Fruit fly (Drosophila melanogaster) whole organism, larva: Measurements from ENCODE around the gene Pomp.
A peak's percentile ranks its signal among the peaks of the same experiment; 100 is the strongest.

ENCODE experiments used
- noc ChIP-seq: fragments of 200-800 bp; sonication (Bioruptor generic); optimal IDR thresholded peaks from 3 replicates; lab custom pipeline; 2019; ENCODE audit warnings: missing biosample characterization, mild to moderate bottlenecking, missing genetic modification characterization, moderate library complexity

The Pomp gene

DNA sequence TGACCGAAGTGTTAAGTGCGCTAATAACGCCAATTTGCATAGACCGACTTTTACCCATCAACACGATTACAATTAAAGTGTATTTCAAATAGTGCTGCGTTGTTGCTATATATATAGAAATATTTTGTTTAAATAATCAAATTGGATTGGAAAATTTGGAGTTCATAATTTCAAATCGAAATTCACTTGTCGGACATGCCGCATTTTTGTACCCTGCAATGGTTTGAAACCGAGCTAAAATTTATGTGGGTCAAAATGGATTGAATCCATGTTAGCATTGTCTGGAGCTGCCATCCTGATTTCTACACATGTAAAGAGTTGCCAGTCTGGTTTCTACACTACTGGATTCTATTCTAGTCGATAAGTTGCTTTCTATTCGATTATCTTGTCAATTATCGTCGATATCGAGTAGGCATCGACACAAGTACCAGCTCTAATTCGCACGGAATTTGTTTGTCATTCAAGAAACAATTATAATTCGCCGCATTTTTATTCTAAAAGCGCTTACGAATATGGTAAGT is at the start of gene Pomp:
Gene Pomp, plus strand, starts transcription at position 386 of the 521 bp plus-strand sequence.
- TF ChIP-seq noc (tag; lab: Kevin White, UChicago): peak; percentile 37

DNA sequence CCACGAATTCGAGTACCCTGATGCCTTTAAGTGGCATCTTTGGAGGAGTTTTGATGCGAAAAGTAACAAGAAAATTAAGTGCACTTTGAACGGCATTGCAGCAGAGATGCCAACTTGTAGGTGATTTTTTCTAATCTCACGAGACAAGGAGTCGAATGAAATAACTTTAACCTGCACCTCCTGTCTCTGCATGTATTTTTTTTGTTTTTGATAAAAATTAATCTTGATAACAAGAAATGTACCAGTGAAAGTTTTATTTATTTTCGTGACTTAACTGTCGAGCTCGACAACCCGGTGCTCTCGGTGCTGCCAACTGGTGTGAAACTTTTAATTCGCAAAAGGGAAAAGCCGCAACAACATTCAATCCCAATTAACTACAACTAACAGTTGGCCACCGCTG is 35.3 kb upstream of the Pomp start, which contains the start of the genes Amacr and Ns4:
Gene Amacr, minus strand, starts transcription at position 182 of the 400 bp plus-strand sequence.
Gene Ns4, plus strand, starts transcription at position 317 of the 400 bp plus-strand sequence.
- peak; percentile 67 for TF ChIP-seq noc (tag; lab: Kevin White, UChicago)

DNA sequence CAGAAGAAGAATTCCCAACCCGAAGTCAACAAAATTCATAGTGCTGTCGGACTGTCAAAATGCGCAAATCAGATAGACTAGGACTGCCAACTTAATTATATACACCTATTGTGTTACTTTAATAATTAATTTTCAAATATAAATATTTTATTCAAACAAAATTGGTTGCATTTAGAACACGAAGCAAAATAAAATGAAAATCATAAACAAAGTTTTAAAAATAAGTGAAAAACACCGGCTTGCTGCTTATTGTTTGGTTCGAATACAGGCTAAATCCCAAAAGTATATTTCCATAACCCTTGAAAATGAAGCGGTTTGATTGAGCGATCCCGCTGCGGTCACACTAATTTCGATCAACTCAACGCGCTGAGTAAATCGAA is 29.7 kb upstream of the Pomp start, which contains the start of the genes Rhau and dia:
Gene Rhau, minus strand, starts transcription at position 178 of the 380 bp plus-strand sequence.
Gene dia, plus strand, starts transcription at position 337 of the 380 bp plus-strand sequence.
- peak; percentile 9 for TF ChIP-seq noc (tag; lab: Kevin White, UChicago)

DNA sequence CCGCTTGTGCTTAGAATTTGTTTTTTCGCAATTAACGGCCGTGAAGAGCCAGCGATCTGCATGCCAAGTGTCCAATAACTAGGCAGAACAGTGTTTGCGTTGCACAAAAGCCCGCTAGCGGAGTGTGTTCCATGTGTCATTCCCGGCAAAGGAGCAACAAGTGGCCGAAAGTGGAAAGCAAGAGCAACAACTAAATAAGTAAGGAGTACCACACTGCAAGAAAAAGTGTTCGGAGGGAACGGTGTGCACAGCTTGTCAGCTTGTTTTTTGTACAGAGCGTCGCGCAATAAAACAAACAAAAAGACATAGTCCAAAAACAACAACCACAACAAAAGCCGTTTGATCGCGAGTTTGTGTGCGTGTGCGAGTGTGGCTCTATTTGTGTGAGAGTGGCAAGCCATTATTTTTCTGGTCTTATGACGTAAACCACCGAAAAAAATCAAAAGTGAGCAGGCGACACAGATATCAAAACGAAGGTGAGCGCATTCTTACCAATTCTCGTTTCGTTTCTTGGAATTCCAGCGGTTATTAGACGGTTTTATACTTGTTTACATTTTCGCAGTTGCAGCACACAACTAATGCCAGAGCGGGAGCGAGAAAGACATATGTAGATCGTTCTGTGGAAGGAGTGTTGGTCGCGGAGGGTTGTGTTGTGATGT is 29.1 kb upstream of the Pomp start:
- peak; percentile 19 for TF ChIP-seq noc (tag; lab: Kevin White, UChicago)

DNA sequence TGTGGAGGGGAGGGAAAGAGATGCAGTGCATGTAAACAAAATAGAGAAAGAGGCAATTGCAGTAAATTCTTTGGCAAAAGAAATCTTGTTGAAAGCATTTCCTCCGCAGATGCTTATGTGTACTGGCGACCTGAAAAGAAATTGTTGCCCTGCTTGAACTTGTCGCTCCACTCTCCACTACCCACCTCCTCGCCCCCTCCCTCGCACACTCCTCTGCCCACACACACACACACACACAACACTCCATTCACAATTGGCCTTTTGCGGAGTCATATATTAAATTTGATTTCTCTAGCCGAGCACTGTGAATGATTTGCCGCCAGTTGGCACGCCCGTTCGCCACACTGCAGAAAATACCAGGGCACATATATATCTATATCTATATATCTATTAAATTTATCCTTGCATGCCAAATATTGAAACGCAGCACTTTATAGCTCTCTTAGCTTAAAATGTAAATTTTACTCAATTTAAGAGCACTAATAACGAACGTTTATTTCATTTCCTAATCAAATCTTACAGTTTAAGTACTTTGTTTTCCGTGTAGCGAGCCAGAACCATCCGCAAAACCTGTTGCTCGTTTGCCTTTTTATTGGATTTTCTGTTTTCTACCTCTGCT is 28.5 kb upstream of the Pomp start:
- peak; percentile 79 for TF ChIP-seq noc (tag; lab: Kevin White, UChicago)

DNA sequence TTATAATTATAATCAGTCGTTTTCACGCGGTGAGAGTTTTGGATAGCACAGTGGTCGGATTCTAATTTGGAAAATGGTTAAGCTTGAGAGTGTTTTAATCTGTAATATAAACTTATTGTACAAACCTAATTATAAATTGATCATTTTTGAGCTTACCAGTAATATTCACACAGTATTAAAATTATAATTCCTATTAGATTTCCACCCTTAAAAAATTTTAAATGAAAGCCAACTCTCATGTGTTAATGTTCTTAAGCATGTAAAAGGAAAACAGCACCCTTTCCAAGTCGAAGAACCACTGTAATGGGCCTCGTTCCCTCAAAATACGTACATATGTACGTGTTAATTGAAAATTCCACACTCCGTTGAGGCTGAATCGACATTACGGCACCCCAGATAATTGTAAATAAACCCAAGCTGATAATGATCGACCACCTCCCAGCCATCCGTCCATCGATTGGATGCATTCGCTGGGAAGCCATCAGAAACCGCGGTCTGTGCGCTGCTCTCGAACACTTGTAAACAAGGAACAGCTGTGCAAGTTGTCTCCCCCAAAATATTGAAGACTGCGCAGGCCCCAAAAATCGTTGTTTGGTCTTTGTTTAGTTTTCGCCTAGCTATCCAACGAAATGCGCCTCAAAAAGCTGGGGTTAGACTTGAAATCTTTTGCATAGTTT is 27.5 kb upstream of the Pomp start:
- TF ChIP-seq noc (tag; lab: Kevin White, UChicago): peak; percentile 50

DNA sequence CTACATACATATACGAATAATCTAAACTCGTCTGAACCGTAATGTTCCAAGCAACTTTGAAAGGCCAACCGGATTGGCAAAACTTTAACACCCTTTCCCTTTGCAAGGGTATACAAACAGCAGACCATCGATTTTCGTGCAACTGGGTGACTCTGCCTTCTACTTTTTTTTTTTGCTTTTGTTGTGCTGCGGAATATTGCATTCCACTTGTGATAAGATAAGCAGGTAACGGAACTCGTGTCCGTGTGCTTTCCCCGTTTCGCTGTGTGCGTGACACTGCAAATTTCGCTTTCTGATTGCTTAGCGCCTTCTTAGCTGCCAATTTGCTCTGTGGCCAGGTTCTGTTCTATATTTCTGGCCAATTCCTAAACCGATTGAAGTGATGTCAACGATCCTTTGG is 26.5 kb upstream of the Pomp start:
- TF ChIP-seq noc (tag; lab: Kevin White, UChicago): no peak

DNA sequence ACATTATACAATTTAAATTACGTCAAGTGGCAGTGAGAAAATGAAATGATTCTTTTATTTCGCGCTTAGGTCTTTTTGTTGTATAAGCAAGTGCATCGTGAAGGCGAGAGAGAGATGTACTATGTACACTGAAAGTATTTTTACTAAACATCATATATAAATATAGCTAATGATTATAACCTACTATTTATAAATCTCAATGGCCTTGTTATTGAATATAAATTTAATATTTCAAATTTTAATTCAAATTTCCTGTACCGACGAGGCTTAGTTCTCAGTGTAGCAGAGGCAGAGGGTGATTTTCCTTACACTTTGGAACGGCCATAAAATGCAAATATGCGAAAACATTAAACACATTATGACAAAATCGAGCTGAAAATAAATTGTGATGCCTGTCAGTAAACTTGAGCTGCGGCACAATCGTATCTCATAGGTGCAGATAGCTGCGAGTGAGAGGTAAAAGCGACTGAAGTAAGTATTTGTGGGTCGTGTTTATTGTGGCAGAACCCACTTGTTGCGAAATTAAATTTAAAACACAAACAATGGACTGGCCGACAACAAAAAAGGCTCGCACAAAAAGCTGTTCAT is 25.4 kb upstream of the Pomp start:
- peak; percentile 52 for TF ChIP-seq noc (tag; lab: Kevin White, UChicago)

DNA sequence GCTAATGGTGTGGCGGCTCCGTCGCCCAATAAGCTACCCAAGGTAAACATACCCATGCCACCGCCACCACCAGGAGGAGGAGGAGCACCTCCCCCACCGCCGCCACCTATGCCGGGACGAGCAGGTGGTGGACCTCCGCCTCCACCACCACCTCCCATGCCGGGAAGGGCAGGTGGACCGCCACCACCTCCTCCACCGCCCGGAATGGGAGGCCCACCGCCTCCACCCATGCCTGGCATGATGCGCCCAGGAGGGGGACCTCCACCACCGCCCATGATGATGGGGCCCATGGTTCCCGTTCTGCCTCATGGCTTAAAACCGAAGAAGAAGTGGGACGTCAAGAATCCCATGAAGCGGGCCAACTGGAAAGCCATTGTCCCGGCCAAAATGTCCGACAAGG is 22.8 kb upstream of the Pomp start:
- TF ChIP-seq noc (tag; lab: Kevin White, UChicago): no peak

DNA sequence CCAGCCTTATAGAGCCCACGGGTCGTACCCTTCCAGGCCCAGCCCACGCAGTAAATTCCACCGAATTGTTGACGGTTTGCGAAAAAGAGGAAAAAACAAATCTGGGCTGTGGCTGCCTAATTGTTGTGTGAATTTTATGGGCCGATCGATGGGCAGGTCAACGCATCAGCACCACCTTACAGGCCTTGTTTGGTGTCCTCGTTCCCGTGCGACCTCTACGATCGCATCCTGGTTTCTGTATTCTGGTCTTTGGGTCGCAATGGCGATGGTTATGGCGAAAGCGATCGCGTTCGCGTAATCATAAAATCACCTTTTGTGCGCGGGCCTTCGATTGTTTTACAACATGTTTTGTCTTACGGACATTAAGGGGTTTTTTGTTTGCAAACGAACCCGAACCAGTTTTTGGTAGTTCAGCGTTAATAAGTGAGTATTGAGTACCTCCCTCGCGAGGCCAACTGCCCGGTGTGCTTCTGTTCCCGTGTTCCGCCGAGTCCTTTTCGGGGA is 18.8 kb upstream of the Pomp start:
- no peak for TF ChIP-seq noc (tag; lab: Kevin White, UChicago)

DNA sequence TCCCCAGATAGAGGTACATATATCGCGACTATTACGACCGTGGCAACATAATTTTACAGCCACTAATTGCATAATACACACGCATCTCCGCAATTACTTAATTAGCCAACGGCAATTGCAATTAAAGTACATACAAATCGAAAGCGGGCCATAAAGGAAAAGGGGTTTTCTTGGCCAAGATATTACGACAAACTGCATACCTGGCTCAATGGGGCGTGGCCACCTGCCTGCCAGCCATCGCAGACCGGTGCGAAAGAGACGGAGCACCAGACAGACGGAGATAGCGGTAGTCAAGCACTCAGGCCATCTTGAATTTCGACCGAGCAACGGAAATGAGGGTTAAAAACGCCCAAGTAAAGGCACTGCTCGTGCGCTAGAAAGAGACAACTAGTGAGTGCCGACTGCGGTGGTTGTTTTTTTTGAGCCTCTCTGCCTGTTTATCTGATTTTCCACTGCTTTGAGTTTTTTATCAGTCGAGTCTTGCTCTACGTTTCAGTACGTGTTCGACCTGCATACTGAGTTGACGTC is 17.1 kb upstream of the Pomp start, which contains the start of gene cad:
Gene cad, plus strand, starts transcription at position 490 of the 528 bp plus-strand sequence.
- peak; percentile 51 for TF ChIP-seq noc (tag; lab: Kevin White, UChicago)

DNA sequence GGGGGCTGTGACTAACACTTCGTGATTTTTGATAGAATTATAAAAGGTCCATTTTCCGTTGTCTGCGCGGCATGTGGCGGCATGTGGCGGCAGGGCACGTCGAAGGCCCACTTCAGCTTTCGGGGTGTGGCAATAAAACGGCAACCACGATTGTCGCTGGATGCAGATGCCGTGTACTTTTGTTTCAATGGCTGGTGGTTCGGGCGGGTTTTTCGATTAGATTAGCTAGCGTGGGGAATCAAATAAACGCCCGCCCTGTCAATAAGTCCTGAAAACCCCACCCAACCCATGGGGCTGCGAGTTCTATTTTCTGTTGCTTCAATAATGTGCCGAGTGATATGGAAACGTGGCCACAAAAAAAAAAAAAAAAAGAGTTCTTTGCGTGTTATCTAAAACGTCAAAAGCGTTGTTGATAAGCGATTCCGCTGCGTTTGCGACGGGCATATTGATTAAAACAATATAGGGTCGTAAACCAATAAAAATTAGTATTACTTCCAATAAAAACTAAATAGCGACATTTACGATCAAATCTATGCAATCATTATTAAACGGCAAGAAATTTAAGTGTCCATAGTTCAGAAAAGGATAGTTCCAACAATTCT is 13.9 kb upstream of the Pomp start:
- peak; percentile 16 for TF ChIP-seq noc (tag; lab: Kevin White, UChicago)

DNA sequence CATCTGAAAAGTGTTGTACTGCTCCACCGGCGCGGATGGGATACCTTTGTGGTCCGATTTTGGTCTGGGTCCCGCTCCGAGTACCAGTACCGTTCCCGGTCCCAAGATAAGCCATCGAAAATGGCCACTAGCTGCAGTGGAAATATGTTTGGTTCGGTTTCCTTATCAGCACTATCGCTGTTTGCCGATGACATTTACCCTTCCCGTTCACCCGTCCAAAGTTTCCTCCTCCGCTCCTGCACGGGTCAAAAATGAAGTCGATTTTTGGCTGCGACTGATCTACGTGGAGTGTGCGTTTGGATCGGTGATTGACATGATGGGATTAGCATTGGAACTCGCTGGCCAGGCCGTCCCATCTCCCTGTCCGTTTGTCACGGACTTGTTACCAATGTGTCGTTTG is 13.0 kb upstream of the Pomp start:
- TF ChIP-seq noc (tag; lab: Kevin White, UChicago): no peak

DNA sequence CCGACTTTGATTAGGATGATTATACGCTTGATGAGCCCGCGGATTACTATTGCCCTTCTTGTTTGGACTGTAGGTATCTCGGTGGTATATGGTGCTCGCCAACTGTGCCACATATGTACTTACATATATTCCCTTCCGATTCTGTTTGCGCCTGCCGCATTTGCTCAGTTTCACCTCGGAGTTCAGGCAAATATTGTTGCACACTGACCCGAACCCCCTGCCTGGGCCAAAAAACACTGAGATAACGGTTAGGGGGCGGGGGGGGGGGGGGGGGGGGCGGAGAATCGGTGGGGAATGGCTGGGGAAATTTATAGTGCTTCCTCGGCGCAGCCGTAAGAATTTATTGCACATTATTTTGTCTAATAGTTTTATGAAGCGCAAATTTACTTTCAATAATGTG is 11.5 kb upstream of the Pomp start:
- TF ChIP-seq noc (tag; lab: Kevin White, UChicago): peak; percentile 53
